Worm (Caenorhabditis elegans): ENCODE data around the gene pgp-10.

Gene pgp-10

ce11 chrX:7177341-7177740 lies 18.5 kb downstream of the pgp-10 start, which contains the start of gene F43E12.1:
Gene F43E12.1 (plus strand): TSS chrX:7177641.
- TF ChIP-seq hmg-4 (GFP tag; optimal IDR thresholded peaks at IDR 0.05) (no peak), scrt-1 (GFP tag; IDR thresholded peaks at IDR 0.05) (no peak), ama-1 (optimal IDR thresholded peaks at IDR 0.05) (no peak), tra-4 (tag; optimal IDR thresholded peaks at IDR 0.05) (no peak), hmbx-1 (tag; optimal IDR thresholded peaks at IDR 0.05) (no peak), flt-1 (GFP tag; IDR thresholded peaks at IDR 0.05) (no peak), ets-7 (tag; optimal IDR thresholded peaks at IDR 0.05) (no peak), tbx-11 (GFP tag; IDR thresholded peaks at IDR 0.05) (no peak), hnd-1 (tag; optimal IDR thresholded peaks at IDR 0.05) (no peak), ceh-13 (GFP tag; optimal IDR thresholded peaks at IDR 0.05) (no peak), pes-1 (GFP tag; IDR thresholded peaks at IDR 0.05) (no peak)

ce11 chrX:7181627-7182026 lies 22.8 kb downstream of the pgp-10 start:
- TF ChIP-seq pes-1 (GFP tag; IDR thresholded peaks at IDR 0.05): no peak
- no peak for TF ChIP-seq ets-7 (tag; optimal IDR thresholded peaks at IDR 0.05)
- no peak for TF ChIP-seq flt-1 (GFP tag; IDR thresholded peaks at IDR 0.05)
- TF ChIP-seq F13C5.2 (tag; optimal IDR thresholded peaks at IDR 0.05): no peak
- no peak for TF ChIP-seq tbx-11 (GFP tag; IDR thresholded peaks at IDR 0.05)
- TF ChIP-seq hmg-4 (GFP tag; optimal IDR thresholded peaks at IDR 0.05): no peak
- TF ChIP-seq ceh-36 (tag; optimal IDR thresholded peaks at IDR 0.05): no peak
- TF ChIP-seq ama-1 (optimal IDR thresholded peaks at IDR 0.05): no peak
- no peak for TF ChIP-seq B0310.2 (tag; optimal IDR thresholded peaks at IDR 0.05)
- no peak for TF ChIP-seq aly-1 (tag; optimal IDR thresholded peaks at IDR 0.05)
- TF ChIP-seq tbx-37 (GFP tag; conservative IDR thresholded peaks at IDR 0.05): no peak
- TF ChIP-seq ceh-13 (GFP tag; optimal IDR thresholded peaks at IDR 0.05): no peak
- TF ChIP-seq sea-1 (GFP tag; conservative IDR thresholded peaks at IDR 0.05): no peak
- no peak for TF ChIP-seq tra-4 (tag; optimal IDR thresholded peaks at IDR 0.05)
- no peak for TF ChIP-seq hnd-1 (tag; optimal IDR thresholded peaks at IDR 0.05)

- TF ChIP-seq ceh-13 (GFP tag; optimal IDR thresholded peaks at IDR 0.05) (no peak), tbx-11 (GFP tag; IDR thresholded peaks at IDR 0.05) (no peak), hnd-1 (tag; optimal IDR thresholded peaks at IDR 0.05) (no peak), hmbx-1 (tag; optimal IDR thresholded peaks at IDR 0.05) (no peak), ets-7 (tag; optimal IDR thresholded peaks at IDR 0.05) (no peak), scrt-1 (GFP tag; IDR thresholded peaks at IDR 0.05) (no peak), hmg-4 (GFP tag; optimal IDR thresholded peaks at IDR 0.05) (no peak), B0310.2 (tag; optimal IDR thresholded peaks at IDR 0.05) (no peak), tra-4 (tag; optimal IDR thresholded peaks at IDR 0.05) (no peak), tbx-37 (GFP tag; conservative IDR thresholded peaks at IDR 0.05) (no peak), F13C5.2 (tag; optimal IDR thresholded peaks at IDR 0.05) (no peak)
Observed at ce11 chrX:7187602-7188001, 28.8 kb downstream of the pgp-10 start, which contains the start of gene C55B6.4. Gene C55B6.4 (minus strand): TSS chrX:7187702.

ce11 chrX:7191882-7192281 lies 33.0 kb downstream of the pgp-10 start, which contains the start of gene C55B6.7:
Gene C55B6.7 (minus strand): TSS chrX:7191982.
- TF ChIP-seq ama-1 (optimal IDR thresholded peaks at IDR 0.05) (no peak), sea-1 (GFP tag; conservative IDR thresholded peaks at IDR 0.05) (no peak), hnd-1 (tag; optimal IDR thresholded peaks at IDR 0.05) (no peak), tbx-11 (GFP tag; IDR thresholded peaks at IDR 0.05) (no peak), pes-1 (GFP tag; IDR thresholded peaks at IDR 0.05) (no peak), F13C5.2 (tag; optimal IDR thresholded peaks at IDR 0.05) (no peak), tbx-37 (GFP tag; conservative IDR thresholded peaks at IDR 0.05) (no peak)

- TF ChIP-seq hnd-1 (tag; optimal IDR thresholded peaks at IDR 0.05) (no peak), F13C5.2 (tag; optimal IDR thresholded peaks at IDR 0.05) (peak; percentile 16)
Observed at ce11 chrX:7193894-7194614, 35.2 kb downstream of the pgp-10 start, which contains the start of gene dnj-7. Gene dnj-7 (plus strand): TSS chrX:7194564.

ce11 chrX:7199831-7200414 lies 41.1 kb downstream of the pgp-10 start, which contains the start of gene C55B6.1:
Gene C55B6.1 (plus strand): TSS chrX:7200364.
- TF ChIP-seq scrt-1 (GFP tag; IDR thresholded peaks at IDR 0.05) (no peak), tbx-11 (GFP tag; IDR thresholded peaks at IDR 0.05) (no peak), ceh-13 (GFP tag; optimal IDR thresholded peaks at IDR 0.05) (no peak), F13C5.2 (tag; optimal IDR thresholded peaks at IDR 0.05) (no peak), flt-1 (GFP tag; IDR thresholded peaks at IDR 0.05) (no peak), tbx-37 (GFP tag; conservative IDR thresholded peaks at IDR 0.05) (no peak), ama-1 (optimal IDR thresholded peaks at IDR 0.05) (no peak)

ce11 chrX:7200475-7200874 lies 41.6 kb downstream of the pgp-10 start:
- TF ChIP-seq ceh-36 (tag; optimal IDR thresholded peaks at IDR 0.05) (no peak), tbx-37 (GFP tag; conservative IDR thresholded peaks at IDR 0.05) (no peak), ets-7 (tag; optimal IDR thresholded peaks at IDR 0.05) (no peak), B0310.2 (tag; optimal IDR thresholded peaks at IDR 0.05) (no peak), aly-1 (tag; optimal IDR thresholded peaks at IDR 0.05) (no peak), hmg-4 (GFP tag; optimal IDR thresholded peaks at IDR 0.05) (no peak), flt-1 (GFP tag; IDR thresholded peaks at IDR 0.05) (no peak), F13C5.2 (tag; optimal IDR thresholded peaks at IDR 0.05) (no peak), scrt-1 (GFP tag; IDR thresholded peaks at IDR 0.05) (no peak), ama-1 (optimal IDR thresholded peaks at IDR 0.05) (no peak), sea-1 (GFP tag; conservative IDR thresholded peaks at IDR 0.05) (no peak), tbx-11 (GFP tag; IDR thresholded peaks at IDR 0.05) (no peak), ceh-13 (GFP tag; optimal IDR thresholded peaks at IDR 0.05) (no peak), pes-1 (GFP tag; IDR thresholded peaks at IDR 0.05) (no peak), hmbx-1 (tag; optimal IDR thresholded peaks at IDR 0.05) (no peak), hnd-1 (tag; optimal IDR thresholded peaks at IDR 0.05) (no peak), tra-4 (tag; optimal IDR thresholded peaks at IDR 0.05) (no peak)

Measured in whole organism, early embryonic.